Worm (Caenorhabditis elegans) whole organism, L4 larva: ENCODE measurements around the gene ins-13.
"Not testable (repeated sequence)": the region's sequence is repeated elsewhere in the genome, so short reads cannot be mapped to it uniquely, and the experiment has no call there.

Source experiments
- D1046.2 ChIP-seq: fragments of 200-800 bp; sonication (Bioruptor generic); IDR thresholded peaks from 2 replicates; pipeline ENCODE4 v1.3.6; 2022; ENCODE audit warnings: missing genetic modification characterization, missing compliant biosample characterization
- R02D3.7 ChIP-seq: fragments of 150-350 bp; sonication (generic microtip); optimal IDR thresholded peaks from 3 replicates; lab custom pipeline; 2014; ENCODE audit warnings: missing biosample characterization, missing genetic modification characterization
- T26A8.4 ChIP-seq: fragments of 200-800 bp; sonication (Bioruptor generic); IDR thresholded peaks from 2 replicates; pipeline ENCODE4 v1.3.6; 2022; ENCODE audit warnings: missing genetic modification characterization, missing compliant biosample characterization
- Y105C5A.15 ChIP-seq: fragments of 200-800 bp; sonication (Bioruptor generic); IDR thresholded peaks from 2 replicates; pipeline ENCODE4 v1.3.6; 2022; ENCODE audit warnings: missing genetic modification characterization, missing compliant biosample characterization
- aha-1 ChIP-seq: fragments of 150-350 bp; peaks from one replicate; lab custom pipeline; 2014; ENCODE audit warnings: missing biosample characterization, missing genetic modification characterization
- ama-1 ChIP-seq: fragments of 150-350 bp; optimal IDR thresholded peaks from 2 replicates; lab custom pipeline; 2014; ENCODE audit warnings: inconsistent platforms, mixed read lengths
- attf-4 ChIP-seq: sonication (generic microtip); optimal IDR thresholded peaks from 3 replicates; lab custom pipeline; 2017; ENCODE audit warnings: missing biosample characterization, missing genetic modification characterization
- ceh-32 ChIP-seq: sonication (generic microtip); optimal IDR thresholded peaks from 2 replicates; lab custom pipeline; 2016; ENCODE audit warnings: mild to moderate bottlenecking, missing genetic modification characterization, missing compliant biosample characterization; ENCODE audit not compliant: poor library complexity
- ceh-62 ChIP-seq: sonication (generic microtip); optimal IDR thresholded peaks from 2 replicates; lab custom pipeline; 2017; ENCODE audit warnings: missing biosample characterization, missing genetic modification characterization
- ceh-82 ChIP-seq: sonication (generic microtip); optimal IDR thresholded peaks from 2 replicates; lab custom pipeline; 2017; ENCODE audit warnings: missing biosample characterization, missing genetic modification characterization
- daf-12 ChIP-seq: fragments of 150-350 bp; optimal IDR thresholded peaks from 2 replicates; lab custom pipeline; 2014; ENCODE audit warnings: missing biosample characterization, missing genetic modification reagents, missing genetic modification characterization
- daf-16 ChIP-seq, 3 experiments: sonication (generic microtip); optimal IDR thresholded peaks; 2 replicates each; lab custom pipeline; 2016 to 2017; ENCODE audit warnings: missing genetic modification characterization in 3 of 3, missing genetic modification reagents in 3 of 3, mild to moderate bottlenecking in 2 of 3, missing compliant biosample characterization in 2 of 3, missing biosample characterization in 1 of 3, moderate library complexity in 1 of 3
- dmd-6 ChIP-seq: fragments of 200-800 bp; sonication (Bioruptor generic); IDR thresholded peaks from 2 replicates; pipeline ENCODE4 v1.3.6; 2022; ENCODE audit warnings: missing genetic modification reagents, missing genetic modification characterization, missing compliant biosample characterization
- dpl-1 ChIP-seq: fragments of 150-350 bp; optimal IDR thresholded peaks from 2 replicates; lab custom pipeline; 2014; ENCODE audit warnings: missing biosample characterization, missing genetic modification reagents, missing genetic modification characterization
- duxl-1 ChIP-seq: sonication (generic microtip); optimal IDR thresholded peaks from 2 replicates; lab custom pipeline; 2016; ENCODE audit warnings: mild to moderate bottlenecking, missing genetic modification characterization, moderate library complexity, missing compliant biosample characterization; ENCODE audit not compliant: poor library complexity
- dve-1 ChIP-seq: sonication (generic microtip); optimal IDR thresholded peaks from 2 replicates; lab custom pipeline; 2017; ENCODE audit warnings: antibody characterized with exemption, mild to moderate bottlenecking, missing genetic modification characterization, missing compliant biosample characterization; ENCODE audit not compliant: insufficient read depth
- fos-1 ChIP-seq: fragments of 150-350 bp; optimal IDR thresholded peaks from 2 replicates; lab custom pipeline; 2014; ENCODE audit warnings: missing biosample characterization, missing genetic modification characterization
- hif-1 ChIP-seq, 2 experiments: sonication (generic microtip); optimal IDR thresholded peaks; 2 replicates each; lab custom pipeline; 2016 to 2017; ENCODE audit warnings: missing compliant biosample characterization in 2 of 2, missing genetic modification characterization in 2 of 2, missing genetic modification reagents in 2 of 2, missing genotype in 2 of 2, mild to moderate bottlenecking in 1 of 2
- hmg-1.1 ChIP-seq: fragments of 200-800 bp; sonication (Bioruptor generic); IDR thresholded peaks from 2 replicates; pipeline ENCODE4 v1.3.6; 2022; ENCODE audit warnings: missing genetic modification reagents, missing genetic modification characterization, missing compliant biosample characterization
- jun-1 ChIP-seq: fragments of 150-350 bp; optimal IDR thresholded peaks from 2 replicates; lab custom pipeline; 2014; ENCODE audit warnings: missing biosample characterization, missing genetic modification reagents, missing genetic modification characterization
- lin-13 ChIP-seq: fragments of 150-350 bp; optimal IDR thresholded peaks from 2 replicates; lab custom pipeline; 2014; ENCODE audit warnings: missing biosample characterization, missing genetic modification reagents, missing genetic modification characterization
- lin-15B ChIP-seq: fragments of 150-350 bp; sonication (generic microtip); optimal IDR thresholded peaks from 3 replicates; lab custom pipeline; 2014; ENCODE audit warnings: missing biosample characterization, missing genetic modification characterization
- lin-38 ChIP-seq: fragments of 200-800 bp; sonication (Bioruptor generic); IDR thresholded peaks from 2 replicates; pipeline ENCODE4 v1.3.6; 2022; ENCODE audit warnings: missing genetic modification reagents, missing genetic modification characterization, missing compliant biosample characterization
- lin-39 ChIP-seq: fragments of 150-350 bp; optimal IDR thresholded peaks from 2 replicates; lab custom pipeline; 2014; ENCODE audit warnings: missing biosample characterization, missing genetic modification reagents, missing genetic modification characterization
- lir-3 ChIP-seq: sonication (generic microtip); optimal IDR thresholded peaks from 2 replicates; lab custom pipeline; 2016; ENCODE audit warnings: mild to moderate bottlenecking, missing genetic modification characterization, missing compliant biosample characterization
- mdt-29 ChIP-seq: fragments of 200-800 bp; sonication (Bioruptor generic); IDR thresholded peaks from 2 replicates; pipeline ENCODE4 v1.3.6; 2022; ENCODE audit warnings: missing genetic modification reagents, missing genetic modification characterization, missing compliant biosample characterization
- nhr-10 ChIP-seq: fragments of 150-350 bp; optimal IDR thresholded peaks from 2 replicates; lab custom pipeline; 2014; ENCODE audit warnings: missing biosample characterization, missing genetic modification characterization
- nhr-11 ChIP-seq: fragments of 150-350 bp; optimal IDR thresholded peaks from 2 replicates; lab custom pipeline; 2014; ENCODE audit warnings: missing biosample characterization, missing genetic modification characterization
- nhr-25 ChIP-seq: sonication (generic microtip); optimal IDR thresholded peaks from 2 replicates; lab custom pipeline; 2017; ENCODE audit warnings: missing genetic modification characterization, mild to moderate bottlenecking, missing compliant biosample characterization, antibody characterized with exemption, moderate library complexity, borderline replicate concordance; ENCODE audit not compliant: insufficient read depth
- nhr-41 ChIP-seq: fragments of 200-800 bp; sonication (Bioruptor generic); IDR thresholded peaks from 2 replicates; pipeline ENCODE4 v1.3.6; 2022; ENCODE audit warnings: missing genetic modification reagents, missing genetic modification characterization, missing compliant biosample characterization
- nhr-42 ChIP-seq: fragments of 200-800 bp; sonication (Bioruptor generic); IDR thresholded peaks from 2 replicates; pipeline ENCODE4 v1.3.6; 2022; ENCODE audit warnings: missing genetic modification characterization, missing compliant biosample characterization
- nhr-48 ChIP-seq: sonication (generic microtip); optimal IDR thresholded peaks from 2 replicates; lab custom pipeline; 2016; ENCODE audit warnings: mild to moderate bottlenecking, missing genetic modification characterization, missing compliant biosample characterization
- nhr-6 ChIP-seq: fragments of 150-350 bp; optimal IDR thresholded peaks from 2 replicates; lab custom pipeline; 2014; ENCODE audit warnings: missing biosample characterization, missing genetic modification characterization
- nhr-77 ChIP-seq: fragments of 150-350 bp; optimal IDR thresholded peaks from 2 replicates; lab custom pipeline; 2014; ENCODE audit warnings: missing biosample characterization, missing genetic modification characterization
- pha-4 ChIP-seq, 2 experiments: fragments of 150-350 bp in 1 of 2; fragments of 200-800 bp in 1 of 2; sonication (Bioruptor generic) in 1 of 2; IDR thresholded peaks in 1 of 2; optimal IDR thresholded peaks in 1 of 2; 2 replicates each; pipeline versions ENCODE4 v1.3.6 to Lab custom; 2014 to 2022; ENCODE audit warnings: missing genetic modification characterization in 2 of 2, missing genetic modification reagents in 2 of 2, missing biosample characterization in 1 of 2, missing compliant biosample characterization in 1 of 2
- php-3 ChIP-seq: fragments of 200-800 bp; sonication (Bioruptor generic); IDR thresholded peaks from 2 replicates; pipeline ENCODE4 v1.3.6; 2022; ENCODE audit warnings: missing genetic modification reagents, missing genetic modification characterization, missing compliant biosample characterization
- pqm-1 ChIP-seq: sonication (generic microtip); optimal IDR thresholded peaks from 2 replicates; lab custom pipeline; 2017; ENCODE audit warnings: missing biosample characterization, missing genetic modification characterization
- set-16 ChIP-seq: fragments of 200-800 bp; sonication (Bioruptor generic); IDR thresholded peaks from 2 replicates; pipeline ENCODE4 v1.3.6; 2022; ENCODE audit warnings: missing genetic modification reagents, missing genetic modification characterization, missing compliant biosample characterization
- skn-1 ChIP-seq: fragments of 150-350 bp; optimal IDR thresholded peaks from 2 replicates; lab custom pipeline; 2014; ENCODE audit warnings: missing biosample characterization, missing genetic modification characterization
- spr-1 ChIP-seq: sonication (generic microtip); optimal IDR thresholded peaks from 2 replicates; lab custom pipeline; 2016; ENCODE audit warnings: mild to moderate bottlenecking, missing genetic modification characterization, missing compliant biosample characterization
- spr-3 ChIP-seq: fragments of 200-800 bp; sonication (Bioruptor generic); optimal IDR thresholded peaks from 2 replicates; lab custom pipeline; 2018; ENCODE audit warnings: mild to moderate bottlenecking, missing genetic modification characterization, missing compliant biosample characterization
- vab-7 ChIP-seq: fragments of 200-800 bp; sonication (Bioruptor generic); IDR thresholded peaks from 2 replicates; pipeline ENCODE4 v1.3.6; 2022; ENCODE audit warnings: missing genetic modification reagents, missing genetic modification characterization, missing compliant biosample characterization
- zag-1 ChIP-seq: fragments of 150-350 bp; optimal IDR thresholded peaks from 2 replicates; lab custom pipeline; 2014; ENCODE audit warnings: missing biosample characterization, missing genetic modification characterization
- zip-2 ChIP-seq: fragments of 150-350 bp; optimal IDR thresholded peaks from 2 replicates; lab custom pipeline; 2014; ENCODE audit warnings: missing biosample characterization, missing genetic modification characterization
- ztf-11 ChIP-seq: fragments of 150-350 bp; optimal IDR thresholded peaks from 2 replicates; lab custom pipeline; 2014; ENCODE audit warnings: missing biosample characterization, missing genetic modification characterization

The ins-13 gene

DNA sequence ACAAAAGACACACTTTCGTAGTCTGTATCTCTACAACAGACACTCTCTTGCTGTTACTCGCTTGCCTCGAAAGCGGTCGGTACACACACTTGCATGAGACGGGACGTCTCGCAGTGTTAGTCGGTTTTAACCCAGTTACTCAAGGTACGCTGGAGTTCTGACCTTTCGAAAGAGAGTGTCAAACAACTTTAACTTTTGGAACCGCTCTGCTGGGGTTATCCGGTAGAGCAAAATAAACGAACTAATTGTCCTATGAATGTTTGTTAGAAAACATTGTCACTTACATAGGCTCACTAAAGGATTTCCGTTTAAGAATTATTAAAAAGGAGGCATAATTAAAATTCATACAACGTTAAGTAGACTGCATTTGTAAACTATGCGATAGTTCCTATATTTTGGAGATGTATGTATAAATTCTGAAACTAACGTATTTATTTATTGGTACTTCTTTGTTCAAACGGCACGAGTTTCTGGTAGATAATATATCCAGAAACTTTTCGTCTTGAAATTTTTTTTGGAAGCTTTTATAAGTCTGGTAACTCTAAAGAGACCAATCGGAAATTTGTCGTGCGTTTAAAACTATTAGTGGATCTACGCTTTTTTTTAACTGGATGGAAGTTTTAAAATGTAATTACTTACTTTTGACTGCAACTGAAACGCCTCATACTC is 1.1 kb downstream of the ins-13 start (continued):
- TF ChIP-seq lin-13 (GFP tag; lab: Kevin White, UChicago) (peak; percentile 92), D1046.2 (GFP tag; lab: Robert Waterston, UW) (peak; percentile 93), nhr-42 (GFP tag; lab: Robert Waterston, UW) (peak; percentile 96), nhr-77 (tag; lab: Kevin White, UChicago) (peak; percentile 97), daf-12 (tag; lab: Kevin White, UChicago) (no peak), hmg-1.1 (GFP tag; lab: Robert Waterston, UW) (peak; percentile 99), ama-1 (lab: Kevin White, UChicago) (peak; percentile 100), dve-1 (tag; lab: Kevin White, UChicago) (peak; percentile 99), nhr-48 (tag; lab: Kevin White, UChicago) (peak; percentile 95), duxl-1 (tag; lab: Kevin White, UChicago) (peak; percentile 96), daf-16 (GFP tag; optimal IDR thresholded peaks at IDR 0.05; lab: Kevin White, UChicago) (peak; percentile 83 to 90), daf-16 (tag; optimal IDR thresholded peaks at IDR 0.05; lab: Kevin White, UChicago) (peak; percentile 94), mdt-29 (peak; percentile 99), Y105C5A.15 (GFP tag; lab: Robert Waterston, UW) (peak; percentile 83), skn-1 (tag; lab: Kevin White, UChicago) (peak; percentile 69), ztf-11 (tag; lab: Kevin White, UChicago) (peak; percentile 42), jun-1 (tag; lab: Kevin White, UChicago) (peak; percentile 97), zip-2 (tag; lab: Kevin White, UChicago) (peak; percentile 92), nhr-10 (tag; lab: Kevin White, UChicago) (peak; percentile 96), spr-3 (GFP tag; lab: Kevin White, UChicago) (peak; percentile 99), dpl-1 (GFP tag; lab: Kevin White, UChicago) (peak; percentile 85), nhr-6 (tag; lab: Kevin White, UChicago) (peak; percentile 93), nhr-25 (peak; percentile 97), lin-38 (GFP tag; lab: Robert Waterston, UW) (peak; percentile 90), set-16 (peak; percentile 71), spr-1 (peak; percentile 97), pqm-1 (tag; lab: Kevin White, UChicago) (peak; percentile 67), ceh-32 (peak; percentile 89), fos-1 (tag; lab: Kevin White, UChicago) (peak; percentile 77)

DNA sequence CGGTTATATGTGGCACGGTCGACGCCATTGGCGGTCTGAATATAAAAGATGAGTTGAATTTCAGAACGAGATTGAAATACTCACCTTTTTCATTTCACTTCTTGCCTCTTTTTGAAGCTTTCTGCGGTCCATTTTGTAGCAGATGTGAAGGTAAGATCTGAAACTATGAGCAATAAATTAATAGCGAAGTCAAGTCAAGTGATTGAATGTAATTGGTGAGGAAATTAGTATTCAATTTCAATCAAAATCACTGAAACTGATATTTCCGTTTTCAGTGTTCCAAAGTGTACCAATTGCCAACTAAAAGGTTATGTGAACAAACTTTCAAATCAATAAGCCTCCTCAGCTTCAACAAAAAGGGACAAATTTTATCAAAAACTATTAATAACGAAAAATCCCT is 3.0 kb downstream of the ins-13 start, which contains the start of gene C17C3.24:
TSS of gene C17C3.24 (minus strand) at position 101 of the 400 bp plus-strand sequence.
- no peak for TF ChIP-seq ceh-62 (tag; lab: Kevin White, UChicago)
- TF ChIP-seq lin-39 (tag; lab: Kevin White, UChicago) = no peak
- TF ChIP-seq, all 104 proteins: peak for 0

DNA sequence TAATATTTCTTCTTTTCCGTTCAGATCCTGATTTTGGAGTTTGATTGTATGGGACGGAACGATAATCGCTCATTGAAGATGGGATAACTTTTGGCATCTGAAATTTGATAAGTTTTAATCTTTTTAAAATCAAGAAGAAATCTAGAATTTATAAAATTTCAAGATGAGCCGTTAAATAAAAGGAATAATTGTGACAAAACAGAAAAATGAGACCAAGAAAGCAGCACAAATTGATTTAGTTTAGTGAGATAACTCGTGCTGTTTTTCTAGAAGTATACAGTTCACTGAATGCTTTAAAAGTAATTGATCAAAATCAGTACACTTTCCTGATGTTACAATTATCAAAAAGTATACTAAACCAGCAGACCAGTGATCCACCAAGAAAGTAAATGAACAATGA is 4.6 kb downstream of the ins-13 start, which contains the start of gene hlh-27:
TSS of gene hlh-27 (minus strand) at position 101 of the 400 bp plus-strand sequence.
- TF ChIP-seq aha-1 (tag; lab: Kevin White, UChicago); nhr-11 (tag; lab: Kevin White, UChicago); vab-7: not testable (repeated sequence)

DNA sequence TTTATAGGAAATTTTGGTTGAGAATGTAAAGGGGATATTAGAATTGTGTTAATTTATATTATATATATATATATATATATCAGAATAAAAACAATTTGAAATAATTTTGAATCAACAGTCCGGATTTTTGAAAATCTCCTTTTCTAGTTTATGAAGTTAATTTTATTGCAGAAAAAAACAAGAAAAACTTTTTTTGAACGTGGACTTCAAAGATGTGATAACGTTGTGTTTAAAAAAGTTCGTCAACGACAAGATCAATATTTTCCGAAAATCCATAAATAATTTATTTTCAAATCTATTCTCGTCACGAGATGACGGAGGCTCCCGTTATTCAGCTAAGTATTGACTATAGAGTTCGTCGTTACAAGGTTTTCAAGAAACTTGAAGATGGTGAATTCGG is 7.1 kb downstream of the ins-13 start, which contains the start of gene C17C3.11:
TSS of gene C17C3.11 (plus strand) at position 301 of the 400 bp plus-strand sequence.
- no peak for TF ChIP-seq lir-3 (tag; lab: Kevin White, UChicago)
- TF ChIP-seq lin-15B (tag; lab: Kevin White, UChicago) = no peak
- TF ChIP-seq R02D3.7 = no peak
- TF ChIP-seq ama-1 (lab: Kevin White, UChicago) = no peak
- TF ChIP-seq T26A8.4 (GFP tag; lab: Robert Waterston, UW) = no peak
- TF ChIP-seq attf-4 (tag; lab: Kevin White, UChicago) = no peak
- TF ChIP-seq hif-1 (tag; optimal IDR thresholded peaks at IDR 0.05; lab: Kevin White, UChicago) = no peak
- no peak for TF ChIP-seq dmd-6 (GFP tag; lab: Robert Waterston, UW)
- no peak for TF ChIP-seq zag-1 (tag; lab: Kevin White, UChicago)
- no peak for TF ChIP-seq daf-12 (tag; lab: Kevin White, UChicago)
- TF ChIP-seq ceh-82 (tag; lab: Kevin White, UChicago) = no peak
- TF ChIP-seq lin-13 (GFP tag; lab: Kevin White, UChicago) = no peak
- no peak for TF ChIP-seq nhr-10 (tag; lab: Kevin White, UChicago)
- TF ChIP-seq nhr-41 (GFP tag; lab: Robert Waterston, UW) = no peak
- TF ChIP-seq pha-4 (GFP tag; IDR thresholded peaks at IDR 0.05; lab: Robert Waterston, UW) = no peak
- TF ChIP-seq pha-4 (tag; optimal IDR thresholded peaks at IDR 0.05; lab: Kevin White, UChicago) = no peak
- TF ChIP-seq php-3 (GFP tag; lab: Robert Waterston, UW) = no peak
